Fruit fly (Drosophila melanogaster) whole organism, pupa: ENCODE measurements around the gene CG13039.

Experiments
- CG10348 ChIP-seq: fragments of 200-800 bp; sonication (Bioruptor generic); IDR thresholded peaks from 2 replicates; pipeline ENCODE4 v1.3.6; 2022; ENCODE audit warnings: missing biosample characterization, missing genetic modification characterization
- CG12605 ChIP-seq: fragments of 200-800 bp; sonication (Bioruptor generic); IDR thresholded peaks from 2 replicates; pipeline ENCODE4 v1.3.6; 2022; ENCODE audit warnings: missing biosample characterization, missing genetic modification characterization
- CG13204 ChIP-seq: fragments of 200-800 bp; sonication (Bioruptor generic); optimal IDR thresholded peaks from 2 replicates; lab custom pipeline; 2018; ENCODE audit warnings: missing biosample characterization, mild to moderate bottlenecking, missing genetic modification characterization, moderate library complexity
- CG14655 ChIP-seq: fragments of 200-800 bp; sonication (Bioruptor generic); optimal IDR thresholded peaks from 3 replicates; lab custom pipeline; 2017; ENCODE audit warnings: mild to moderate bottlenecking, missing biosample characterization, missing genetic modification reagents, missing genetic modification characterization
- CG15710 ChIP-seq: fragments of 200-800 bp; sonication (Bioruptor generic); optimal IDR thresholded peaks from 2 replicates; lab custom pipeline; 2018; ENCODE audit warnings: missing biosample characterization, mild to moderate bottlenecking, missing genetic modification characterization, moderate library complexity
- CG17806 ChIP-seq: fragments of 200-800 bp; sonication (Bioruptor generic); optimal IDR thresholded peaks from 2 replicates; lab custom pipeline; 2018; ENCODE audit warnings: missing biosample characterization, mild to moderate bottlenecking, missing genetic modification characterization, moderate library complexity
- CG32121 ChIP-seq: fragments of 200-800 bp; sonication (Bioruptor generic); IDR thresholded peaks from 2 replicates; pipeline ENCODE4 v1.3.6; 2022; ENCODE audit warnings: missing biosample characterization, missing genetic modification characterization
- CG34367 ChIP-seq: fragments of 200-800 bp; sonication (Bioruptor generic); optimal IDR thresholded peaks from 2 replicates; lab custom pipeline; 2018; ENCODE audit warnings: missing biosample characterization, mild to moderate bottlenecking, missing genetic modification characterization
- CG4496 ChIP-seq: fragments of 200-800 bp; sonication (Bioruptor generic); IDR thresholded peaks from 3 replicates; pipeline ENCODE4 v1.3.6; 2022; ENCODE audit warnings: missing biosample characterization, missing genetic modification characterization
- CG8159 ChIP-seq: fragments of 200-800 bp; sonication (Bioruptor generic); optimal IDR thresholded peaks from 3 replicates; lab custom pipeline; 2018; ENCODE audit warnings: missing biosample characterization, mild to moderate bottlenecking, missing genetic modification characterization, moderate library complexity
- CG8301 ChIP-seq: fragments of 200-800 bp; sonication (Bioruptor generic); optimal IDR thresholded peaks from 2 replicates; lab custom pipeline; 2018; ENCODE audit warnings: missing biosample characterization, mild to moderate bottlenecking, missing genetic modification characterization
- CG9948 ChIP-seq: fragments of 200-800 bp; sonication (Bioruptor generic); optimal IDR thresholded peaks from 2 replicates; lab custom pipeline; 2018; ENCODE audit warnings: missing biosample characterization, mild to moderate bottlenecking, missing genetic modification characterization, moderate library complexity
- D1 ChIP-seq: fragments of 200-800 bp; sonication (Bioruptor generic); optimal IDR thresholded peaks from 2 replicates; lab custom pipeline; 2018; ENCODE audit warnings: missing biosample characterization, mild to moderate bottlenecking, missing genetic modification characterization, moderate library complexity
- EcR ChIP-seq: fragments of 200-800 bp; sonication (Bioruptor generic); optimal IDR thresholded peaks from 3 replicates; lab custom pipeline; 2019; ENCODE audit warnings: missing biosample characterization, missing genetic modification characterization, mild to moderate bottlenecking, moderate library complexity, missing genetic modification reagents
- Ets98B ChIP-seq: fragments of 200-800 bp; sonication (Bioruptor generic); IDR thresholded peaks from 2 replicates; pipeline ENCODE4 v1.3.6; 2022; ENCODE audit warnings: missing biosample characterization, missing genetic modification characterization
- Pif1A ChIP-seq: fragments of 200-800 bp; sonication (Bioruptor generic); optimal IDR thresholded peaks from 3 replicates; lab custom pipeline; 2016; ENCODE audit warnings: missing biosample characterization, missing genetic modification characterization
- Pif1B ChIP-seq: fragments of 200-800 bp; sonication (Bioruptor generic); optimal IDR thresholded peaks from 3 replicates; lab custom pipeline; 2016; ENCODE audit warnings: missing biosample characterization, missing genetic modification characterization
- Snoo ChIP-seq: fragments of 200-800 bp; sonication (Bioruptor generic); optimal IDR thresholded peaks from 3 replicates; lab custom pipeline; 2017; ENCODE audit warnings: missing biosample characterization, mild to moderate bottlenecking, missing genetic modification characterization, inconsistent platforms
- fd96Ca ChIP-seq: fragments of 200-800 bp; sonication (Bioruptor generic); IDR thresholded peaks from 3 replicates; pipeline ENCODE4 v1.3.6; 2022; ENCODE audit warnings: missing biosample characterization, missing genetic modification characterization
- gl ChIP-seq: fragments of 200-800 bp; sonication (Bioruptor generic); optimal IDR thresholded peaks from 2 replicates; lab custom pipeline; 2018; ENCODE audit warnings: missing biosample characterization, mild to moderate bottlenecking, missing genetic modification characterization
- rn ChIP-seq: fragments of 200-800 bp; sonication (Bioruptor generic); IDR thresholded peaks from 2 replicates; pipeline ENCODE4 v1.3.6; 2022; ENCODE audit warnings: missing biosample characterization, missing genetic modification characterization

CG13039 gene

dm6 chr3L:16362119-16362653, 35.6 kb upstream of the CG13039 start, which contains the start of gene Cpr72Ea:
Gene Cpr72Ea, plus strand, starts transcription at chr3L:16362603.
- TF ChIP-seq gl (tag; lab: Kevin White, UChicago) (no peak), CG12605 (no peak), CG4496 (GFP tag; lab: Robert Waterston, UW) (no peak), EcR (GFP tag; lab: Kevin White, UChicago) (no peak), CG13204 (GFP tag; lab: Kevin White, UChicago) (no peak), CG8301 (tag; lab: Kevin White, UChicago) (no peak), Ets98B (GFP tag; lab: Robert Waterston, UW) (no peak), fd96Ca (GFP tag; lab: Robert Waterston, UW) (no peak), CG17806 (tag; lab: Kevin White, UChicago) (peak; percentile 6), D1 (tag; lab: Kevin White, UChicago) (peak; percentile 49), Pif1B (GFP tag; lab: Kevin White, UChicago) (no peak), CG15710 (tag; lab: Kevin White, UChicago) (peak; percentile 55), CG14655 (GFP tag; lab: Kevin White, UChicago) (peak; percentile 39), Pif1A (no peak), rn (GFP tag; lab: Robert Waterston, UW) (no peak), CG32121 (GFP tag; lab: Robert Waterston, UW) (no peak), CG8159 (tag; lab: Kevin White, UChicago) (peak; percentile 72), CG10348 (GFP tag; lab: Robert Waterston, UW) (no peak), Snoo (tag; lab: Kevin White, UChicago) (no peak), CG9948 (tag; lab: Kevin White, UChicago) (peak; percentile 73), CG34367 (tag; lab: Kevin White, UChicago) (peak; percentile 17)

- TF ChIP-seq fd96Ca (GFP tag; lab: Robert Waterston, UW), result 0 out of 3 replicates have a peak, but pooled peaks have one; percentile 22
- peak; percentile 67 for TF ChIP-seq CG8301 (tag; lab: Kevin White, UChicago)
- no peak for TF ChIP-seq CG10348 (GFP tag; lab: Robert Waterston, UW)
- peak; percentile 93 for TF ChIP-seq D1 (tag; lab: Kevin White, UChicago)
- no peak for TF ChIP-seq rn (GFP tag; lab: Robert Waterston, UW)
- no peak for TF ChIP-seq CG12605
- peak; percentile 73 for TF ChIP-seq Snoo (tag; lab: Kevin White, UChicago)
- TF ChIP-seq CG14655 (GFP tag; lab: Kevin White, UChicago), result peak; percentile 83
- TF ChIP-seq Pif1A, result peak; percentile 83
- peak; percentile 98 for TF ChIP-seq CG9948 (tag; lab: Kevin White, UChicago)
- TF ChIP-seq gl (tag; lab: Kevin White, UChicago), result peak; percentile 86
- TF ChIP-seq CG8159 (tag; lab: Kevin White, UChicago), result peak; percentile 98
- peak; percentile 97 for TF ChIP-seq CG15710 (tag; lab: Kevin White, UChicago)
- TF ChIP-seq CG17806 (tag; lab: Kevin White, UChicago), result peak; percentile 94
- peak; percentile 95 for TF ChIP-seq CG34367 (tag; lab: Kevin White, UChicago)
- no peak for TF ChIP-seq Ets98B (GFP tag; lab: Robert Waterston, UW)
- TF ChIP-seq EcR (GFP tag; lab: Kevin White, UChicago), result peak; percentile 91
- TF ChIP-seq CG4496 (GFP tag; lab: Robert Waterston, UW), result no peak
- TF ChIP-seq CG32121 (GFP tag; lab: Robert Waterston, UW), result no peak
- peak; percentile 84 for TF ChIP-seq Pif1B (GFP tag; lab: Kevin White, UChicago)
- TF ChIP-seq CG13204 (GFP tag; lab: Kevin White, UChicago), result peak; percentile 90
These were observed 34.7 kb upstream of the CG13039 start for dm6 chr3L:16361200-16361815.

- TF ChIP-seq CG34367 (tag; lab: Kevin White, UChicago) (no peak), fd96Ca (GFP tag; lab: Robert Waterston, UW) (no peak), CG8301 (tag; lab: Kevin White, UChicago) (no peak), Pif1A (no peak), Pif1B (GFP tag; lab: Kevin White, UChicago) (no peak), Snoo (tag; lab: Kevin White, UChicago) (no peak), EcR (GFP tag; lab: Kevin White, UChicago) (no peak), CG13204 (GFP tag; lab: Kevin White, UChicago) (no peak), CG14655 (GFP tag; lab: Kevin White, UChicago) (no peak), CG32121 (GFP tag; lab: Robert Waterston, UW) (no peak), CG9948 (tag; lab: Kevin White, UChicago) (no peak), CG12605 (no peak), CG10348 (GFP tag; lab: Robert Waterston, UW) (no peak), CG17806 (tag; lab: Kevin White, UChicago) (no peak), CG15710 (tag; lab: Kevin White, UChicago) (no peak), CG8159 (tag; lab: Kevin White, UChicago) (no peak)
These were observed 33.2 kb upstream of the CG13039 start for dm6 chr3L:16359795-16360194.

- TF ChIP-seq D1 (tag; lab: Kevin White, UChicago), result no peak
- TF ChIP-seq CG8159 (tag; lab: Kevin White, UChicago), result no peak
- no peak for TF ChIP-seq CG14655 (GFP tag; lab: Kevin White, UChicago)
- TF ChIP-seq CG17806 (tag; lab: Kevin White, UChicago), result no peak
- TF ChIP-seq CG12605, result no peak
- no peak for TF ChIP-seq CG4496 (GFP tag; lab: Robert Waterston, UW)
- no peak for TF ChIP-seq rn (GFP tag; lab: Robert Waterston, UW)
- TF ChIP-seq Ets98B (GFP tag; lab: Robert Waterston, UW), result no peak
- no peak for TF ChIP-seq CG13204 (GFP tag; lab: Kevin White, UChicago)
- no peak for TF ChIP-seq fd96Ca (GFP tag; lab: Robert Waterston, UW)
- TF ChIP-seq Snoo (tag; lab: Kevin White, UChicago), result no peak
- TF ChIP-seq EcR (GFP tag; lab: Kevin White, UChicago), result no peak
- no peak for TF ChIP-seq CG10348 (GFP tag; lab: Robert Waterston, UW)
- no peak for TF ChIP-seq CG34367 (tag; lab: Kevin White, UChicago)
- no peak for TF ChIP-seq Pif1B (GFP tag; lab: Kevin White, UChicago)
- TF ChIP-seq CG9948 (tag; lab: Kevin White, UChicago), result no peak
These were observed 32.7 kb upstream of the CG13039 start, which contains the start of gene ringer for dm6 chr3L:16359219-16359748. Gene ringer, minus strand, starts transcription at chr3L:16359428.
